Fruit fly (Drosophila melanogaster) whole organism, prepupa: ENCODE data around the gene CG5116.

Experiments
- CG3032 ChIP-seq: fragments of 200-800 bp; optimal IDR thresholded peaks from 2 replicates; lab custom pipeline; 2019; ENCODE audit warnings: missing biosample characterization, mild to moderate bottlenecking, missing genetic modification characterization, moderate library complexity
- Gug ChIP-seq: fragments of 200-800 bp; sonication (Bioruptor generic); IDR thresholded peaks from 2 replicates; pipeline ENCODE4 v1.3.6; 2022; ENCODE audit warnings: missing biosample characterization, missing genetic modification characterization
- OdsH ChIP-seq: fragments of 200-800 bp; sonication (Bioruptor generic); optimal IDR thresholded peaks from 3 replicates; lab custom pipeline; 2016; ENCODE audit warnings: missing biosample characterization, missing genetic modification characterization

DNA sequence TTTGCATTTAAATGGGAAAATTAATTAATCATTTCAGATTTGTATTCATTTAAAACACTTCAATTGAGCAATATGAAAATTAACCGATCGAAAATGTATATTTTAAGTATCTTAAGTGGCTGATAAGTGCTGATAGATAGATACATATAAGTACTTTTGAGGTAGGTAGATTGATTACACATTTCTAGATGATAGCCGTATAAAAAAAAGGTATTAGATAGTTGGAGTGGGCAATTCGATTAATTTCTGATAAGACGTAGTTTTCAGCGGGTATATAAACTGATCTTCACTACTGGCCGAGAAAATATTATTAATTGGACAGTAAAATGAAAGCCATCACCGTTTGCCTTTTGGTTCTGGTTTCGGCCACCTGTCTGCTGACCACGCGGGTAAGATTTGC is 22.0 kb downstream of the CG5116 start, which contains the start of gene CG5107:
- TF ChIP-seq OdsH (GFP tag; lab: Kevin White, UChicago): no peak
- TF ChIP-seq Gug (GFP tag; lab: Robert Waterston, UW): no peak
- no peak for TF ChIP-seq CG3032
